Worm (Caenorhabditis elegans) whole organism, mixed stage, embryonic: Measurements from ENCODE around the gene nep-11.

Experiments
- ceh-83 ChIP-seq: fragments of 200-800 bp; sonication (Bioruptor generic); optimal IDR thresholded peaks from 2 replicates; lab custom pipeline; 2018; ENCODE audit warnings: mild to moderate bottlenecking, missing genetic modification characterization, missing compliant biosample characterization
- elt-1 ChIP-seq: sonication (generic microtip); optimal IDR thresholded peaks from 2 replicates; lab custom pipeline; 2017; ENCODE audit warnings: missing genetic modification characterization, mild to moderate bottlenecking, missing compliant biosample characterization, antibody characterized with exemption, moderate library complexity, borderline replicate concordance; ENCODE audit not compliant: insufficient read depth
- lin-13 ChIP-seq: fragments of 150-350 bp; optimal IDR thresholded peaks from 2 replicates; lab custom pipeline; 2014; ENCODE audit warnings: missing biosample characterization, missing genetic modification characterization
- mab-5 ChIP-seq: fragments of 150-350 bp; optimal IDR thresholded peaks from 2 replicates; lab custom pipeline; 2014; ENCODE audit warnings: missing biosample characterization, missing genetic modification characterization
- mls-2 ChIP-seq: sonication (generic microtip); optimal IDR thresholded peaks from 2 replicates; lab custom pipeline; 2016; ENCODE audit warnings: mild to moderate bottlenecking, missing genetic modification characterization, moderate library complexity, missing compliant biosample characterization
- nhr-237 ChIP-seq: fragments of 150-350 bp; optimal IDR thresholded peaks from 2 replicates; lab custom pipeline; 2014; ENCODE audit warnings: missing biosample characterization, missing genetic modification characterization
- nhr-76 ChIP-seq: sonication (generic microtip); optimal IDR thresholded peaks from 2 replicates; lab custom pipeline; 2017; ENCODE audit warnings: missing biosample characterization, missing genetic modification characterization
- sem-2 ChIP-seq: fragments of 200-800 bp; sonication (Bioruptor generic); optimal IDR thresholded peaks from 2 replicates; lab custom pipeline; 2018; ENCODE audit warnings: mild to moderate bottlenecking, missing genetic modification characterization, missing compliant biosample characterization
- snpc-4 ChIP-seq: fragments of 150-350 bp; optimal IDR thresholded peaks from 2 replicates; lab custom pipeline; 2014; ENCODE audit warnings: missing biosample characterization, missing genetic modification characterization
- unc-62 ChIP-seq: fragments of 150-350 bp; optimal IDR thresholded peaks from 2 replicates; lab custom pipeline; 2014; ENCODE audit warnings: missing biosample characterization, missing genetic modification reagents, missing genetic modification characterization
- ztf-11 ChIP-seq: fragments of 150-350 bp; optimal IDR thresholded peaks from 2 replicates; lab custom pipeline; 2014; ENCODE audit warnings: missing biosample characterization, missing genetic modification characterization

DNA sequence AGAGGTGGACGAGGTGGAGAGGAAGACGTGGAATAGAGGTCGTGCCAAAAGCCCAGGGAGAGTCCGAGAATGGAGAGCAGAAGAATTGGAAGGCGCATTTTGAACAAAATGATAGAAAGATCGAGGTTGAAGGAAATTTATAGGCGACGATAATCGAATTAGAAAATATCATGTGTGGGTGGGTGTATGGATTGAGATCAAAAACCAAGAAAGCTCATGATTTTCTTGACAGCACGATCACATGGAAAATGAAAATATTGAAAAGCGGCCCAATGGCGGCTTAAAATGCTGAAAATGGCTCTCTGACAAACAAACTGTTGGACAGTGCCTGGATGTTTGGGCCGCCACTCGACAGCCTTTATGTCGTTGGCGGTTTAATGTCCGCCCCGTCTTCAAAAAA lies 37.8 kb upstream of the nep-11 start, which contains the start of gene C16C8.9:
- TF ChIP-seq unc-62 (no peak), snpc-4 (tag; lab: Kevin White, UChicago) (no peak), lin-13 (tag; lab: Kevin White, UChicago) (no peak), nhr-76 (tag; lab: Kevin White, UChicago) (no peak), sem-2 (no peak), ztf-11 (no peak), nhr-237 (tag; lab: Kevin White, UChicago) (no peak), mab-5 (tag; lab: Kevin White, UChicago) (no peak), elt-1 (no peak), mls-2 (tag; lab: Kevin White, UChicago) (no peak), ceh-83 (GFP tag; lab: Kevin White, UChicago) (no peak)
